Worm (Caenorhabditis elegans) whole organism, early embryonic: Measurements from ENCODE around the gene K01F9.2.

Experiments
- B0310.2 ChIP-seq: sonication (generic microtip); optimal IDR thresholded peaks from 2 replicates; lab custom pipeline; 2016; ENCODE audit warnings: mild to moderate bottlenecking, missing genetic modification characterization, missing compliant biosample characterization
- F13C5.2 ChIP-seq: sonication (generic microtip); optimal IDR thresholded peaks from 2 replicates; lab custom pipeline; 2017; ENCODE audit warnings: mild to moderate bottlenecking, missing genetic modification characterization, inconsistent platforms, missing compliant biosample characterization
- aly-1 ChIP-seq: sonication (generic microtip); optimal IDR thresholded peaks from 2 replicates; lab custom pipeline; 2016; ENCODE audit warnings: missing genetic modification characterization, missing compliant biosample characterization
- ama-1 ChIP-seq: fragments of 150-350 bp; optimal IDR thresholded peaks from 2 replicates; lab custom pipeline; 2014
- ceh-13 ChIP-seq: fragments of 200-800 bp; sonication (Bioruptor generic); optimal IDR thresholded peaks from 2 replicates; lab custom pipeline; 2018; ENCODE audit warnings: mild to moderate bottlenecking, missing genetic modification characterization, missing compliant biosample characterization
- ceh-36 ChIP-seq: sonication (generic microtip); optimal IDR thresholded peaks from 2 replicates; lab custom pipeline; 2016; ENCODE audit warnings: missing genetic modification characterization, inconsistent platforms, missing compliant biosample characterization
- ets-7 ChIP-seq: sonication (generic microtip); optimal IDR thresholded peaks from 2 replicates; lab custom pipeline; 2016; ENCODE audit warnings: missing genotype, missing genetic modification characterization, missing compliant biosample characterization
- flt-1 ChIP-seq: fragments of 200-800 bp; sonication (Bioruptor generic); IDR thresholded peaks from 2 replicates; pipeline ENCODE4 v1.3.6; 2022; ENCODE audit warnings: missing genetic modification characterization, missing compliant biosample characterization
- hmbx-1 ChIP-seq: sonication (generic microtip); optimal IDR thresholded peaks from 2 replicates; lab custom pipeline; 2016; ENCODE audit warnings: mild to moderate bottlenecking, missing genetic modification characterization, missing compliant biosample characterization
- hmg-4 ChIP-seq: fragments of 200-800 bp; sonication (Bioruptor generic); optimal IDR thresholded peaks from 2 replicates; lab custom pipeline; 2018; ENCODE audit warnings: mild to moderate bottlenecking, missing genetic modification characterization, missing compliant biosample characterization
- hnd-1 ChIP-seq: sonication (generic microtip); optimal IDR thresholded peaks from 2 replicates; lab custom pipeline; 2016; ENCODE audit warnings: missing genetic modification characterization, missing compliant biosample characterization
- pes-1 ChIP-seq: fragments of 200-800 bp; sonication (Bioruptor generic); IDR thresholded peaks from 2 replicates; pipeline ENCODE4 v1.3.6; 2022; ENCODE audit warnings: missing genetic modification reagents, missing genetic modification characterization, missing compliant biosample characterization
- scrt-1 ChIP-seq: fragments of 200-800 bp; sonication (Bioruptor generic); IDR thresholded peaks from 2 replicates; pipeline ENCODE4 v1.3.6; 2022; ENCODE audit warnings: missing genetic modification characterization, missing compliant biosample characterization
- sea-1 ChIP-seq: fragments of 200-800 bp; sonication (Bioruptor generic); conservative IDR thresholded peaks from 2 replicates; pipeline ENCODE4 v1.3.6; 2022; ENCODE audit warnings: missing genetic modification characterization, missing compliant biosample characterization
- tbx-11 ChIP-seq: fragments of 200-800 bp; sonication (Bioruptor generic); IDR thresholded peaks from 2 replicates; pipeline ENCODE4 v1.3.6; 2022; ENCODE audit warnings: missing genetic modification characterization, missing compliant biosample characterization
- tbx-37 ChIP-seq: fragments of 200-800 bp; sonication (Bioruptor generic); conservative IDR thresholded peaks from 2 replicates; pipeline ENCODE4 v1.3.6; 2022; ENCODE audit warnings: missing genetic modification reagents, missing genetic modification characterization, missing compliant biosample characterization
- tra-4 ChIP-seq: sonication (generic microtip); optimal IDR thresholded peaks from 2 replicates; lab custom pipeline; 2017; ENCODE audit warnings: missing genetic modification characterization, missing compliant biosample characterization

Gene K01F9.2

ce11 chrIII:8850482-8851047 is 26.4 kb downstream of the K01F9.2 start, which contains the start of gene F44E2.9:
TSS of gene F44E2.9 (minus strand) at chrIII:8850532.
- TF ChIP-seq tra-4, result no peak
- peak; percentile 61 for TF ChIP-seq tbx-37 (GFP tag; lab: Robert Waterston, UW)

- TF ChIP-seq B0310.2, result no peak
- TF ChIP-seq scrt-1 (GFP tag; lab: Robert Waterston, UW), result no peak
- no peak for TF ChIP-seq hmbx-1
- no peak for TF ChIP-seq aly-1 (tag; lab: Kevin White, UChicago)
These were observed 27.4 kb downstream of the K01F9.2 start, which contains the start of gene F44E2.8 for ce11 chrIII:8849507-8849906. TSS of gene F44E2.8 (minus strand) at chrIII:8849877.

DNA sequence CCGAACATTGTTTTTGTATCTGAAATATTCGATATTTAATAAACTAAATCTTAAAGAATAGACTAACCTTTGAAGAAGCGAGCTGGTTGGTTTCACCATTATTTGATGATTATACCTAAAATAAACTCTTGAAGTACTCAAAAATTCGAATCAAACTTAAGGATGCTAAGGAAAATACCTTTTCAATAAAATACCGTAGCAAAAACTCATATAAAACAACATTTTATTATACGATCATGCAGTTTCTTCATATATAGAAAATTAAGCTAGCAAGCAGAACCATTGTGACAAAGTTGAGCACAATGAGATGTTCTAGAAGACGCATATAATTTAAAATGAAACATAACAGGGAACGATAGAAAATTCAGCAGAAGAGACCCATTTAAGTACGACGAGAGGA is 28.6 kb downstream of the K01F9.2 start, which contains the start of gene F44E2.7:
F44E2.7 (minus strand) TSS at position 101 of the 400 bp plus-strand sequence.
- TF ChIP-seq hmg-4 (GFP tag; lab: Kevin White, UChicago) (no peak), pes-1 (GFP tag; lab: Robert Waterston, UW) (no peak), flt-1 (no peak), tra-4 (no peak), ceh-13 (GFP tag; lab: Kevin White, UChicago) (no peak), ets-7 (tag; lab: Kevin White, UChicago) (no peak), hmbx-1 (no peak), tbx-37 (GFP tag; lab: Robert Waterston, UW) (no peak), aly-1 (tag; lab: Kevin White, UChicago) (no peak), F13C5.2 (tag; lab: Kevin White, UChicago) (no peak), sea-1 (GFP tag; lab: Robert Waterston, UW) (no peak), tbx-11 (GFP tag; lab: Robert Waterston, UW) (no peak), scrt-1 (GFP tag; lab: Robert Waterston, UW) (no peak), ama-1 (lab: Kevin White, UChicago) (no peak), B0310.2 (no peak), hnd-1 (tag; lab: Kevin White, UChicago) (no peak), ceh-36 (tag; lab: Kevin White, UChicago) (no peak)

ce11 chrIII:8847722-8848121 is 29.2 kb downstream of the K01F9.2 start:
- no peak for TF ChIP-seq tbx-11 (GFP tag; lab: Robert Waterston, UW)
- no peak for TF ChIP-seq F13C5.2 (tag; lab: Kevin White, UChicago)

DNA sequence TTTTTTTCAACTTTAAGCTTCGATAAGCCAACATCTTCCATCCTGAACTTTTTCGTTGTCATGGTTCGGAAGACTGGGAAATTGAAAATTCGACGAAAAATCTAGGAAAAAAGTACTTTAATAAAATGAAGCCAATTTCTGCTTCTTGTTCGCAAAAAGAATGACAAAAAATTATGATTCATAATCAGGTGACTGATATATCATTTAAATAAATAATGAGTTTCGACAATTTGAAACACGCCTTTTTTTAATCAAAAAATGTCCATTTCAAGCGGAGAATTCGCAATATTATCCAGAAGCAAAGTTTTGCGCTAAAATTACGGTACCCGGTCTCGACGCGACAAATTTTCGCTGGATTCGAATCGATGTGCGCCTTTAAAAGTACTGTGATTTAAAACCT is 31.8 kb downstream of the K01F9.2 start, which contains the start of gene F44E2.6:
F44E2.6 (minus strand) TSS at position 101 of the 400 bp plus-strand sequence.
- TF ChIP-seq ama-1 (lab: Kevin White, UChicago) (no peak), F13C5.2 (tag; lab: Kevin White, UChicago) (no peak), tbx-37 (GFP tag; lab: Robert Waterston, UW) (no peak)

- TF ChIP-seq tbx-37 (GFP tag; lab: Robert Waterston, UW), result no peak
- TF ChIP-seq sea-1 (GFP tag; lab: Robert Waterston, UW), result no peak
- no peak for TF ChIP-seq hmg-4 (GFP tag; lab: Kevin White, UChicago)
- no peak for TF ChIP-seq aly-1 (tag; lab: Kevin White, UChicago)
- TF ChIP-seq flt-1, result no peak
- no peak for TF ChIP-seq tra-4
These were observed 32.8 kb downstream of the K01F9.2 start for ce11 chrIII:8844137-8844536.

DNA sequence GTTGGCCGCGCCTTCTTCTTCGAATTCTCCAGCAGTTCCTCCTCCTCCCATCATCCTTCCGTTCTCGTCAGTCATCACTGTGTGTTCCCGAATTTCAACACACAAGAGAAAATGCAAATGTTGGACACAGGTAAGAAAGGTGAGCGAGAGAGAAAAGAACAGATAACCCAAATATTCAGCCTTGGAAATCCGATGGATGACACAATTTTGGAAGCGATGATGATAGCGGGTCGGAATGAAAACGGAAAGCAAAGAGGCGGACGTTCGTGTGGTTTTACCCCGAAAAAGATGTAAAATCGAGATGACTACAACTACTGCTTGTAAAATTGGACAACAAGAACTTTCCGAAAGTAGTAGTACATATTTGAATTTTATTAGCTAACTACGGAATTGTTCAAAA is 37.1 kb downstream of the K01F9.2 start:
- TF ChIP-seq hmg-4 (GFP tag; lab: Kevin White, UChicago) (peak; percentile 18), hmbx-1 (no peak), ets-7 (tag; lab: Kevin White, UChicago) (no peak), aly-1 (tag; lab: Kevin White, UChicago) (no peak), tbx-37 (GFP tag; lab: Robert Waterston, UW) (no peak)

ce11 chrIII:8838075-8838474 is 38.9 kb downstream of the K01F9.2 start, which contains the start of gene F44E2.4:
TSS of gene F44E2.4 (minus strand) at chrIII:8838424.
- TF ChIP-seq B0310.2 (no peak), F13C5.2 (tag; lab: Kevin White, UChicago) (no peak), sea-1 (GFP tag; lab: Robert Waterston, UW) (no peak), ceh-36 (tag; lab: Kevin White, UChicago) (no peak), tbx-37 (GFP tag; lab: Robert Waterston, UW) (no peak), hnd-1 (tag; lab: Kevin White, UChicago) (no peak), ama-1 (lab: Kevin White, UChicago) (no peak), scrt-1 (GFP tag; lab: Robert Waterston, UW) (no peak), hmbx-1 (no peak), flt-1 (no peak), ceh-13 (GFP tag; lab: Kevin White, UChicago) (no peak), pes-1 (GFP tag; lab: Robert Waterston, UW) (no peak), hmg-4 (GFP tag; lab: Kevin White, UChicago) (no peak), aly-1 (tag; lab: Kevin White, UChicago) (no peak), ets-7 (tag; lab: Kevin White, UChicago) (no peak)
